Fruit fly (Drosophila melanogaster): Measurements from ENCODE around the gene CG14839.
A peak's percentile ranks its signal among the peaks of the same experiment; 100 is the strongest.

Gene CG14839

dm6 chr3R:14280324-14280723 lies 18.1 kb downstream of the CG14839 start:
- TF ChIP-seq CG31627 (GFP tag; optimal IDR thresholded peaks at IDR 0.05) (peak; percentile 15), pdm3 (GFP tag; optimal IDR thresholded peaks at IDR 0.05) (peak; percentile 52), OdsH (GFP tag; optimal IDR thresholded peaks at IDR 0.05) (peak; percentile 71), dac (GFP tag; optimal IDR thresholded peaks at IDR 0.05) (peak; percentile 77), CG11902 (GFP tag; optimal IDR thresholded peaks at IDR 0.05) (no peak), acj6 (GFP tag; optimal IDR thresholded peaks at IDR 0.05) (peak; percentile 63), esn (GFP tag; optimal IDR thresholded peaks at IDR 0.05) (peak; percentile 30), Hr4 (GFP tag; optimal IDR thresholded peaks at IDR 0.05) (peak; percentile 81), Hr39 (GFP tag; optimal IDR thresholded peaks at IDR 0.05) (peak; percentile 16), Sox14 (GFP tag; optimal IDR thresholded peaks at IDR 0.05) (peak; percentile 41), CG3919 (GFP tag; optimal IDR thresholded peaks at IDR 0.05) (peak; percentile 49), CG3032 (tag; optimal IDR thresholded peaks at IDR 0.05) (peak; percentile 20), Eip93F (GFP tag; optimal IDR thresholded peaks at IDR 0.05) (no peak), svp (GFP tag) (peak; percentile 70), fkh (GFP tag; optimal IDR thresholded peaks at IDR 0.05) (no peak), dsx (GFP tag; optimal IDR thresholded peaks at IDR 0.05; ENCODE audit: poor library complexity, severe bottlenecking) (no peak), CG8319 (GFP tag; optimal IDR thresholded peaks at IDR 0.05) (no peak), Eip78C (GFP tag) (peak; percentile 84), achi (GFP tag; optimal IDR thresholded peaks at IDR 0.05) (peak; percentile 54), ss (GFP tag; optimal IDR thresholded peaks at IDR 0.05) (no peak), CG6854 (GFP tag; optimal IDR thresholded peaks at IDR 0.05) (no peak), CG10669 (GFP tag; optimal IDR thresholded peaks at IDR 0.05) (no peak), eg (GFP tag; IDR thresholded peaks at IDR 0.05) (peak; percentile 66; the same call in 2 of the 3 replicates), CG6792 (GFP tag; optimal IDR thresholded peaks at IDR 0.05) (no peak), CG6163 (GFP tag; IDR thresholded peaks at IDR 0.05) (no peak), CG32006 (GFP tag; optimal IDR thresholded peaks at IDR 0.05) (peak; percentile 92), cyc (GFP tag; optimal IDR thresholded peaks at IDR 0.05) (no peak), lz (GFP tag; optimal IDR thresholded peaks at IDR 0.05) (no peak), Ets96B (tag; optimal IDR thresholded peaks at IDR 0.05) (peak; percentile 8), Ets21C (GFP tag; optimal IDR thresholded peaks at IDR 0.05) (no peak), CG6276 (GFP tag; optimal IDR thresholded peaks at IDR 0.05) (peak; percentile 85), Lpt (GFP tag; optimal IDR thresholded peaks at IDR 0.05) (peak; percentile 62), Met (GFP tag; optimal IDR thresholded peaks at IDR 0.05) (peak; percentile 9), topi (GFP tag; optimal IDR thresholded peaks at IDR 0.05) (peak; percentile 15), Blimp-1 (GFP tag; optimal IDR thresholded peaks at IDR 0.05) (no peak), CG8119 (GFP tag; IDR thresholded peaks at IDR 0.05) (peak; percentile 80), CG16779 (tag; optimal IDR thresholded peaks at IDR 0.05) (peak; percentile 23), CG4318 (GFP tag; optimal IDR thresholded peaks at IDR 0.05) (peak; percentile 89), CG8632 (GFP tag; optimal IDR thresholded peaks at IDR 0.05) (no peak), salr (GFP tag; optimal IDR thresholded peaks at IDR 0.05) (peak in 1 of 2 experiments; percentile 74), Smox (GFP tag; optimal IDR thresholded peaks at IDR 0.05) (peak; percentile 8), CG11294 (GFP tag; IDR thresholded peaks at IDR 0.05) (no peak), fd85E (GFP tag; optimal IDR thresholded peaks at IDR 0.05) (no peak), Sox102F (GFP tag; optimal IDR thresholded peaks at IDR 0.05) (peak; percentile 29), vri (GFP tag; optimal IDR thresholded peaks at IDR 0.05) (no peak), Gug (GFP tag; IDR thresholded peaks at IDR 0.05) (no peak), Eip75B (GFP tag; optimal IDR thresholded peaks at IDR 0.05) (no peak), net (GFP tag; optimal IDR thresholded peaks at IDR 0.05) (peak; percentile 27), CG6808 (GFP tag; optimal IDR thresholded peaks at IDR 0.05) (no peak), CG34406 (GFP tag; optimal IDR thresholded peaks at IDR 0.05) (peak; percentile 25), CG15336 (GFP tag; IDR thresholded peaks at IDR 0.05) (peak; percentile 64; the same call in 1 of the 2 replicates), Hr38 (GFP tag; optimal IDR thresholded peaks at IDR 0.05) (no peak), spab (GFP tag; optimal IDR thresholded peaks at IDR 0.05) (no peak)
